Fruit fly (Drosophila melanogaster): ENCODE results near the gene CG5235.

The CG5235 gene

dm6 chr3L:16090330-16090803 lies at the start of gene CG5235, which contains the start of gene ClC-c:
CG5235 (minus strand) TSS chr3L:16090392.
ClC-c (plus strand) TSS chr3L:16090454.
- no peak for TF ChIP-seq Crg-1 (GFP tag; optimal IDR thresholded peaks at IDR 0.05)
- peak; percentile 38 for TF ChIP-seq Mnt (GFP tag; optimal IDR thresholded peaks at IDR 0.05)
- TF ChIP-seq CG11617 (GFP tag; optimal IDR thresholded peaks at IDR 0.05), result no peak
- no peak for TF ChIP-seq CG1620 (GFP tag; optimal IDR thresholded peaks at IDR 0.05)
- TF ChIP-seq cnc (optimal IDR thresholded peaks at IDR 0.05), result no peak
- TF ChIP-seq tj (GFP tag; optimal IDR thresholded peaks at IDR 0.05), result peak; percentile 71
- TF ChIP-seq bab1 (GFP tag; optimal IDR thresholded peaks at IDR 0.05), result peak; percentile 51
- TF ChIP-seq CG12768 (GFP tag; optimal IDR thresholded peaks at IDR 0.05), result no peak
- TF ChIP-seq pad (GFP tag; optimal IDR thresholded peaks at IDR 0.05), result no peak
- no peak for TF ChIP-seq CG5204 (GFP tag; optimal IDR thresholded peaks at IDR 0.05)
- no peak for TF ChIP-seq toe (GFP tag; optimal IDR thresholded peaks at IDR 0.05)
- peak; percentile 32 for TF ChIP-seq cic (GFP tag; optimal IDR thresholded peaks at IDR 0.05)
- no peak for TF ChIP-seq kay (GFP tag; ENCODE audit: borderline replicate concordance)
- peak; percentile 31 for TF ChIP-seq CG14711 (tag; optimal IDR thresholded peaks at IDR 0.05)
- peak; percentile 43 for TF ChIP-seq CG7101 (tag; optimal IDR thresholded peaks at IDR 0.05)
- no peak for TF ChIP-seq Clk (GFP tag; optimal IDR thresholded peaks at IDR 0.05)
- no peak for TF ChIP-seq ovo (GFP tag; optimal IDR thresholded peaks at IDR 0.05)
- TF ChIP-seq Hr96 (GFP tag; optimal IDR thresholded peaks at IDR 0.05), result no peak
- no peak for TF ChIP-seq CG33017 (tag; optimal IDR thresholded peaks at IDR 0.05)
- TF ChIP-seq CG7045 (GFP tag; optimal IDR thresholded peaks at IDR 0.05), result no peak

DNA sequence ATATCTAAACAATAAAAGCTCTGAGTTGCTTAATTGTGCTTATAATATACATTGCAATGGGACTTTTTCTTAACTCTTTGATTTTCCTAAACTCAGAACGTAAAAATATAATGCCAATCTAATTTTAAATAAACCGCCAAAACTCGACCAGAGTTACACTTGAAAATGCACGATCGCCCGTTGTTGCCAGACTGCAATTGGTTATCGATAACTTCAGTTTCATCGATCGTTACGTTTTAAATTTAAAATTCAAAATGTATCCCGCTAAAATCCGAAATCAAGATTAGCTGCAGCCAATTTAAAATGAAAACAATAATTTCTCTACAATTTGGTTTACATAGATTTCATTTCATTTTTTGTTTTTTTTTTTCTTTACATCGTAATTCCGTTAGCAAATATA lies 48.9 kb upstream of the CG5235 start:
- TF ChIP-seq bab1 (GFP tag; optimal IDR thresholded peaks at IDR 0.05) (peak; percentile 41), CG14711 (tag; optimal IDR thresholded peaks at IDR 0.05) (peak; percentile 98), ovo (GFP tag; optimal IDR thresholded peaks at IDR 0.05) (no peak)

- TF ChIP-seq CG11617 (GFP tag; optimal IDR thresholded peaks at IDR 0.05) (no peak), CG12768 (GFP tag; optimal IDR thresholded peaks at IDR 0.05) (no peak), Mnt (GFP tag; optimal IDR thresholded peaks at IDR 0.05) (no peak)
Measured at dm6 chr3L:16137779-16138178, 47.6 kb upstream of the CG5235 start, which contains the start of gene CG5157. CG5157 (minus strand) TSS chr3L:16137879.

- TF ChIP-seq CG1620 (GFP tag; optimal IDR thresholded peaks at IDR 0.05), result no peak
- TF ChIP-seq CG14711 (tag; optimal IDR thresholded peaks at IDR 0.05), result no peak
- peak; percentile 41 for TF ChIP-seq cic (GFP tag; optimal IDR thresholded peaks at IDR 0.05)
- TF ChIP-seq CG12768 (GFP tag; optimal IDR thresholded peaks at IDR 0.05), result no peak
- no peak for TF ChIP-seq Crg-1 (GFP tag; optimal IDR thresholded peaks at IDR 0.05)
- no peak for TF ChIP-seq pad (GFP tag; optimal IDR thresholded peaks at IDR 0.05)
- TF ChIP-seq CG7101 (tag; optimal IDR thresholded peaks at IDR 0.05), result no peak
Measured at dm6 chr3L:16136819-16137553, 46.8 kb upstream of the CG5235 start.

DNA sequence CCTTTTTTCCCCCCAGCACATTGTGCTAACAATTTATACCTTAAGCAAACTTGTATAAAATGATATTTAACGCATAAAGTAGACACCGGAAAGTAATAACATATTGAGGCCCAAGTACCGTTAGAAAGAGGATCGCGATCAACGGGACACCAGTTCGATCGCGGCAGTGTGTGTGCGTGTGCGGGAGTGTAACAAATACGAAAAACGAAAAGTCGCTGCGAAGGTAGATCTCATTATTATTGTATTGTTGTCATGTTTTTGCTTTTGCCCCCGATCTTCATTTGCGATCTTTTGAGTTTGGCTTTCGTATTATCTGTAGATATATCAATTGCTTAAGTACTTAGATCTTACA lies 41.9 kb upstream of the CG5235 start:
- TF ChIP-seq CG14711 (tag; optimal IDR thresholded peaks at IDR 0.05) (no peak), toe (GFP tag; optimal IDR thresholded peaks at IDR 0.05) (no peak), Clk (GFP tag; optimal IDR thresholded peaks at IDR 0.05) (no peak), CG5204 (GFP tag; optimal IDR thresholded peaks at IDR 0.05) (no peak), CG12768 (GFP tag; optimal IDR thresholded peaks at IDR 0.05) (no peak), cic (GFP tag; optimal IDR thresholded peaks at IDR 0.05) (no peak), Hr96 (GFP tag; optimal IDR thresholded peaks at IDR 0.05) (no peak), CG11617 (GFP tag; optimal IDR thresholded peaks at IDR 0.05) (no peak), CG7101 (tag; optimal IDR thresholded peaks at IDR 0.05) (no peak), bab1 (GFP tag; optimal IDR thresholded peaks at IDR 0.05) (no peak)

- TF ChIP-seq kay (GFP tag; ENCODE audit: borderline replicate concordance), result no peak
- peak; percentile 71 for TF ChIP-seq CG14711 (tag; optimal IDR thresholded peaks at IDR 0.05)
- TF ChIP-seq Hr96 (GFP tag; optimal IDR thresholded peaks at IDR 0.05), result no peak
- peak; percentile 82 for TF ChIP-seq Crg-1 (GFP tag; optimal IDR thresholded peaks at IDR 0.05)
- TF ChIP-seq cnc (optimal IDR thresholded peaks at IDR 0.05), result no peak
- TF ChIP-seq CG1620 (GFP tag; optimal IDR thresholded peaks at IDR 0.05), result peak; percentile 38
- no peak for TF ChIP-seq Clk (GFP tag; optimal IDR thresholded peaks at IDR 0.05)
- TF ChIP-seq pad (GFP tag; optimal IDR thresholded peaks at IDR 0.05), result peak; percentile 81
- TF ChIP-seq CG11617 (GFP tag; optimal IDR thresholded peaks at IDR 0.05), result peak; percentile 67
- TF ChIP-seq ovo (GFP tag; optimal IDR thresholded peaks at IDR 0.05), result peak; percentile 58
- peak; percentile 72 for TF ChIP-seq CG33017 (tag; optimal IDR thresholded peaks at IDR 0.05)
- TF ChIP-seq Mnt (GFP tag; optimal IDR thresholded peaks at IDR 0.05), result peak; percentile 73
- TF ChIP-seq bab1 (GFP tag; optimal IDR thresholded peaks at IDR 0.05), result no peak
- TF ChIP-seq toe (GFP tag; optimal IDR thresholded peaks at IDR 0.05), result no peak
- peak; percentile 37 for TF ChIP-seq tj (GFP tag; optimal IDR thresholded peaks at IDR 0.05)
- TF ChIP-seq CG5204 (GFP tag; optimal IDR thresholded peaks at IDR 0.05), result no peak
- TF ChIP-seq CG7045 (GFP tag; optimal IDR thresholded peaks at IDR 0.05), result peak; percentile 56
- peak; percentile 24 for TF ChIP-seq cic (GFP tag; optimal IDR thresholded peaks at IDR 0.05)
- TF ChIP-seq CG7101 (tag; optimal IDR thresholded peaks at IDR 0.05), result peak; percentile 79
- peak; percentile 81 for TF ChIP-seq CG12768 (GFP tag; optimal IDR thresholded peaks at IDR 0.05)
Measured at dm6 chr3L:16131264-16132066, 41.3 kb upstream of the CG5235 start, which contains the start of the genes Trs20 and elg1. Trs20 (minus strand) TSS chr3L:16131632. elg1 (plus strand) TSS chr3L:16132028.

All from whole organism, adult.